Worm (Caenorhabditis elegans) whole organism, L4 larva: ENCODE results near the gene K08H2.7.

Experiments
- ama-1 ChIP-seq: fragments of 150-350 bp; optimal IDR thresholded peaks from 2 replicates; lab custom pipeline; 2014; ENCODE audit warnings: inconsistent platforms, mixed read lengths
- lin-38 ChIP-seq: fragments of 200-800 bp; sonication (Bioruptor generic); IDR thresholded peaks from 2 replicates; pipeline ENCODE4 v1.3.6; 2022; ENCODE audit warnings: missing genetic modification reagents, missing genetic modification characterization, missing compliant biosample characterization
- lsy-2 ChIP-seq, 2 experiments: fragments of 150-350 bp in 1 of 2; sonication (generic microtip) in 1 of 2; optimal IDR thresholded peaks; 2 replicates each; lab custom pipeline; 2014 to 2017; ENCODE audit warnings: missing biosample characterization in 2 of 2, missing genetic modification characterization in 2 of 2
- mdl-1 ChIP-seq, 2 experiments: fragments of 150-350 bp in 1 of 2; sonication (generic microtip) in 1 of 2; optimal IDR thresholded peaks; 2 replicates each; lab custom pipeline; 2014 to 2017; ENCODE audit warnings: missing biosample characterization in 2 of 2, missing genetic modification characterization in 2 of 2
- pqm-1 ChIP-seq: sonication (generic microtip); optimal IDR thresholded peaks from 2 replicates; lab custom pipeline; 2017; ENCODE audit warnings: missing biosample characterization, missing genetic modification characterization

ce11 chrX:13237102-13237501 is 11.1 kb downstream of the K08H2.7 start, which contains the start of gene K08H2.3:
- TF ChIP-seq pqm-1 (tag; lab: Kevin White, UChicago) (no peak), mdl-1 (tag; optimal IDR thresholded peaks at IDR 0.05; lab: Kevin White, UChicago) (no peak), ama-1 (no peak), lin-38 (no peak), lsy-2 (tag; optimal IDR thresholded peaks at IDR 0.05; lab: Kevin White, UChicago) (no peak)
